Worm (Caenorhabditis elegans) whole organism, late embryonic: Measurements from ENCODE around the gene K09E4.4.

Experiments
- C08G9.2 ChIP-seq: sonication (generic microtip); optimal IDR thresholded peaks from 2 replicates; lab custom pipeline; 2016; ENCODE audit warnings: mild to moderate bottlenecking, missing genetic modification characterization, moderate library complexity, missing compliant biosample characterization
- F13H6.1 ChIP-seq: sonication (generic microtip); optimal IDR thresholded peaks from 2 replicates; lab custom pipeline; 2016; ENCODE audit warnings: missing genetic modification characterization, missing compliant biosample characterization
- K09A11.1 ChIP-seq: sonication (generic microtip); optimal IDR thresholded peaks from 2 replicates; lab custom pipeline; 2017; ENCODE audit warnings: antibody characterized with exemption, mild to moderate bottlenecking, missing genetic modification characterization, missing compliant biosample characterization; ENCODE audit not compliant: insufficient read depth
- T23F11.4 ChIP-seq: fragments of 200-800 bp; sonication (Bioruptor generic); optimal IDR thresholded peaks from 2 replicates; lab custom pipeline; 2018; ENCODE audit warnings: mild to moderate bottlenecking, missing genetic modification characterization, missing compliant biosample characterization
- Y22D7AL.16 ChIP-seq: sonication (generic microtip); optimal IDR thresholded peaks from 2 replicates; lab custom pipeline; 2016; ENCODE audit warnings: missing genetic modification characterization, missing compliant biosample characterization
- ahr-1 ChIP-seq: sonication (generic microtip); optimal IDR thresholded peaks from 2 replicates; lab custom pipeline; 2016; ENCODE audit warnings: missing genetic modification characterization, missing compliant biosample characterization
- ceh-14 ChIP-seq: sonication (generic microtip); optimal IDR thresholded peaks from 2 replicates; lab custom pipeline; 2016; ENCODE audit warnings: missing genotype, missing genetic modification characterization, missing compliant biosample characterization
- ceh-18 ChIP-seq: sonication (generic microtip); optimal IDR thresholded peaks from 2 replicates; lab custom pipeline; 2016; ENCODE audit warnings: missing genetic modification characterization, missing compliant biosample characterization
- ceh-19 ChIP-seq: fragments of 200-800 bp; sonication (Bioruptor generic); optimal IDR thresholded peaks from 2 replicates; lab custom pipeline; 2018; ENCODE audit warnings: mild to moderate bottlenecking, missing genetic modification characterization, missing compliant biosample characterization
- ceh-2 ChIP-seq: sonication (generic microtip); optimal IDR thresholded peaks from 2 replicates; lab custom pipeline; 2016; ENCODE audit warnings: missing genotype, missing genetic modification characterization, missing compliant biosample characterization
- ceh-24 ChIP-seq: sonication (generic microtip); optimal IDR thresholded peaks from 2 replicates; lab custom pipeline; 2016; ENCODE audit warnings: mild to moderate bottlenecking, missing genetic modification characterization, missing compliant biosample characterization
- ceh-30 ChIP-seq: fragments of 150-350 bp; optimal IDR thresholded peaks from 2 replicates; lab custom pipeline; 2014; ENCODE audit warnings: missing biosample characterization, missing genetic modification characterization
- ceh-31 ChIP-seq: sonication (generic microtip); optimal IDR thresholded peaks from 2 replicates; lab custom pipeline; 2016; ENCODE audit warnings: missing genetic modification characterization, missing compliant biosample characterization
- ceh-34 ChIP-seq: sonication (generic microtip); optimal IDR thresholded peaks from 2 replicates; lab custom pipeline; 2016; ENCODE audit warnings: mild to moderate bottlenecking, missing genetic modification characterization, missing compliant biosample characterization
- ceh-6 ChIP-seq: fragments of 200-800 bp; sonication (Bioruptor generic); optimal IDR thresholded peaks from 2 replicates; lab custom pipeline; 2018; ENCODE audit warnings: mild to moderate bottlenecking, missing genetic modification characterization, missing compliant biosample characterization
- ceh-9 ChIP-seq: sonication (generic microtip); optimal IDR thresholded peaks from 2 replicates; lab custom pipeline; 2016; ENCODE audit warnings: mild to moderate bottlenecking, missing genetic modification characterization, inconsistent platforms, missing compliant biosample characterization
- che-1 ChIP-seq: sonication (generic microtip); optimal IDR thresholded peaks from 2 replicates; lab custom pipeline; 2016; ENCODE audit warnings: mild to moderate bottlenecking, missing genetic modification characterization, missing compliant biosample characterization
- dmd-4 ChIP-seq: sonication (generic microtip); optimal IDR thresholded peaks from 2 replicates; lab custom pipeline; 2016; ENCODE audit warnings: borderline replicate concordance, missing genetic modification characterization, missing compliant biosample characterization
- elt-2 ChIP-seq: sonication (generic microtip); optimal IDR thresholded peaks from 2 replicates; lab custom pipeline; 2016; ENCODE audit warnings: missing genetic modification reagents, missing genetic modification characterization, missing compliant biosample characterization
- eyg-1 ChIP-seq: sonication (generic microtip); optimal IDR thresholded peaks from 2 replicates; lab custom pipeline; 2016; ENCODE audit warnings: missing genotype, missing genetic modification characterization, missing compliant biosample characterization
- fkh-6 ChIP-seq: sonication (generic microtip); optimal IDR thresholded peaks from 2 replicates; lab custom pipeline; 2016; ENCODE audit warnings: missing genetic modification characterization, missing compliant biosample characterization
- hlh-13 ChIP-seq: fragments of 200-800 bp; sonication (Bioruptor generic); optimal IDR thresholded peaks from 2 replicates; lab custom pipeline; 2018; ENCODE audit warnings: mild to moderate bottlenecking, missing genetic modification characterization, missing compliant biosample characterization
- hlh-15 ChIP-seq: sonication (generic microtip); optimal IDR thresholded peaks from 2 replicates; lab custom pipeline; 2016; ENCODE audit warnings: missing genetic modification characterization, missing compliant biosample characterization
- hlh-30 ChIP-seq: sonication (generic microtip); optimal IDR thresholded peaks from 2 replicates; lab custom pipeline; 2017; ENCODE audit warnings: antibody characterized with exemption, missing genetic modification characterization, missing compliant biosample characterization; ENCODE audit not compliant: insufficient read depth
- hlh-6 ChIP-seq: sonication (generic microtip); optimal IDR thresholded peaks from 2 replicates; lab custom pipeline; 2016; ENCODE audit warnings: missing genotype, missing genetic modification characterization, missing compliant biosample characterization
- lim-6 ChIP-seq: sonication (generic microtip); optimal IDR thresholded peaks from 2 replicates; lab custom pipeline; 2016; ENCODE audit warnings: missing genetic modification characterization, missing compliant biosample characterization
- madf-2 ChIP-seq: sonication (generic microtip); optimal IDR thresholded peaks from 2 replicates; lab custom pipeline; 2017; ENCODE audit warnings: missing genetic modification characterization, missing compliant biosample characterization
- mec-3 ChIP-seq: sonication (generic microtip); optimal IDR thresholded peaks from 2 replicates; lab custom pipeline; 2016; ENCODE audit warnings: borderline replicate concordance, missing genetic modification characterization, missing compliant biosample characterization
- nfya-1 ChIP-seq: sonication (generic microtip); optimal IDR thresholded peaks from 2 replicates; lab custom pipeline; 2017; ENCODE audit warnings: missing genetic modification characterization, mild to moderate bottlenecking, missing compliant biosample characterization, antibody characterized with exemption, moderate library complexity
- nhr-232 ChIP-seq: sonication (generic microtip); optimal IDR thresholded peaks from 2 replicates; lab custom pipeline; 2016; ENCODE audit warnings: missing genetic modification characterization, missing compliant biosample characterization
- npax-4 ChIP-seq: sonication (generic microtip); optimal IDR thresholded peaks from 2 replicates; lab custom pipeline; 2016; ENCODE audit warnings: missing genetic modification characterization, missing compliant biosample characterization
- pag-3 ChIP-seq: sonication (generic microtip); optimal IDR thresholded peaks from 2 replicates; lab custom pipeline; 2016; ENCODE audit warnings: missing compliant biosample characterization, missing genetic modification characterization, borderline replicate concordance
- pat-9 ChIP-seq: fragments of 200-800 bp; sonication (Bioruptor generic); optimal IDR thresholded peaks from 2 replicates; lab custom pipeline; 2018; ENCODE audit warnings: mild to moderate bottlenecking, missing genetic modification characterization, moderate library complexity, missing compliant biosample characterization
- pha-2 ChIP-seq: sonication (generic microtip); optimal IDR thresholded peaks from 2 replicates; lab custom pipeline; 2017; ENCODE audit warnings: mild to moderate bottlenecking, missing genetic modification characterization, missing compliant biosample characterization
- pha-4 ChIP-seq: fragments of 150-350 bp; optimal IDR thresholded peaks from 2 replicates; lab custom pipeline; 2018; ENCODE audit warnings: missing biosample characterization, missing genetic modification reagents, missing genetic modification characterization
- pros-1 ChIP-seq: fragments of 150-350 bp; optimal IDR thresholded peaks from 2 replicates; lab custom pipeline; 2014; ENCODE audit warnings: missing biosample characterization, missing genetic modification reagents, missing genetic modification characterization
- sox-2 ChIP-seq: fragments of 200-800 bp; sonication (Bioruptor generic); IDR thresholded peaks from 2 replicates; pipeline ENCODE4 v1.3.6; 2022; ENCODE audit warnings: missing genetic modification reagents, missing genetic modification characterization, missing compliant biosample characterization
- tbx-2 ChIP-seq: sonication (generic microtip); optimal IDR thresholded peaks from 2 replicates; lab custom pipeline; 2016; ENCODE audit warnings: missing genetic modification characterization, missing compliant biosample characterization
- unc-42 ChIP-seq: sonication (generic microtip); optimal IDR thresholded peaks from 2 replicates; lab custom pipeline; 2016; ENCODE audit warnings: missing genotype, missing genetic modification characterization, missing compliant biosample characterization
- zip-5 ChIP-seq: sonication (generic microtip); optimal IDR thresholded peaks from 2 replicates; lab custom pipeline; 2016; ENCODE audit warnings: missing genetic modification characterization, missing compliant biosample characterization

The K09E4.4 gene

DNA sequence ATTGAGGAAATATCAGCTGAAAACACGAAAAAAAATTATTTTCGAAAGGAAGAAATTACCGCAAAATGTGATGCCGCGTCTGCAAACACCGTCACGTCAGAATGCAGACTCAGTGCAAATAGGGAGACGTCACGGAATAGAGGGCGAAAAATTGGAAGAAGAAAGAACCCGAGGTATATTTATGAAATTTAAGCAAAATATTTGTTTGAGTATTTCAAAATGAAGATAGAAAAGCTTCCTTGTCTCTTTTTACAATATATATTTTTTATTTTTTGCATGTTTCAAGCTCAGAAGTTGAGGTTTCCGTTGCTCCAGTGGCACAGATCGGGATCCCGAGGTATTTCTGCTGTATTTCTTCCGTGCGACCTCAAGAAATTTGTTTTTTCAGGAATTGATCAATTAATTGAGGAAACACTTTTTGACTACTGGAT is 21.9 kb upstream of the K09E4.4 start, which contains the start of gene W03H9.2 (continued):
- TF ChIP-seq mec-3 (tag; lab: Kevin White, UChicago) (peak; percentile 50), ceh-6 (GFP tag; lab: Kevin White, UChicago) (no peak), elt-2 (peak; percentile 92), ceh-31 (tag; lab: Kevin White, UChicago) (peak; percentile 98), hlh-13 (GFP tag; lab: Kevin White, UChicago) (no peak), zip-5 (tag; lab: Kevin White, UChicago) (peak; percentile 98), ceh-14 (peak; percentile 88), pat-9 (tag; lab: Kevin White, UChicago) (no peak), ahr-1 (tag; lab: Kevin White, UChicago) (peak; percentile 94), ceh-19 (GFP tag; lab: Kevin White, UChicago) (peak; percentile 51), T23F11.4 (GFP tag; lab: Kevin White, UChicago) (peak; percentile 33), tbx-2 (peak; percentile 97), che-1 (tag; lab: Kevin White, UChicago) (peak; percentile 67), eyg-1 (tag; lab: Kevin White, UChicago) (peak; percentile 29), fkh-6 (tag; lab: Kevin White, UChicago) (peak; percentile 75), ceh-34 (tag; lab: Kevin White, UChicago) (peak; percentile 87), hlh-6 (tag; lab: Kevin White, UChicago) (peak; percentile 38), hlh-15 (tag; lab: Kevin White, UChicago) (peak; percentile 83), hlh-30 (tag; lab: Kevin White, UChicago) (no peak), ceh-30 (tag; lab: Kevin White, UChicago) (no peak), ceh-9 (no peak), ceh-24 (tag; lab: Kevin White, UChicago) (peak; percentile 33), pha-4 (tag; lab: Kevin White, UChicago) (no peak), ceh-18 (tag; lab: Kevin White, UChicago) (peak; percentile 25), dmd-4 (tag; lab: Kevin White, UChicago) (peak; percentile 62)
- TF ChIP-seq, all 69 proteins: peak for 47

ce11 chrII:14142098-14142554 is 20.2 kb upstream of the K09E4.4 start, which contains the start of gene cacn-1:
Gene cacn-1 (minus strand): TSS chrII:14142148.
- TF ChIP-seq C08G9.2 (tag; lab: Kevin White, UChicago) (peak; percentile 41), ceh-2 (tag; lab: Kevin White, UChicago) (peak; percentile 52), nfya-1 (tag; lab: Kevin White, UChicago) (peak; percentile 29), ceh-31 (tag; lab: Kevin White, UChicago) (peak; percentile 72), ceh-14 (peak; percentile 4), tbx-2 (peak; percentile 53)

DNA sequence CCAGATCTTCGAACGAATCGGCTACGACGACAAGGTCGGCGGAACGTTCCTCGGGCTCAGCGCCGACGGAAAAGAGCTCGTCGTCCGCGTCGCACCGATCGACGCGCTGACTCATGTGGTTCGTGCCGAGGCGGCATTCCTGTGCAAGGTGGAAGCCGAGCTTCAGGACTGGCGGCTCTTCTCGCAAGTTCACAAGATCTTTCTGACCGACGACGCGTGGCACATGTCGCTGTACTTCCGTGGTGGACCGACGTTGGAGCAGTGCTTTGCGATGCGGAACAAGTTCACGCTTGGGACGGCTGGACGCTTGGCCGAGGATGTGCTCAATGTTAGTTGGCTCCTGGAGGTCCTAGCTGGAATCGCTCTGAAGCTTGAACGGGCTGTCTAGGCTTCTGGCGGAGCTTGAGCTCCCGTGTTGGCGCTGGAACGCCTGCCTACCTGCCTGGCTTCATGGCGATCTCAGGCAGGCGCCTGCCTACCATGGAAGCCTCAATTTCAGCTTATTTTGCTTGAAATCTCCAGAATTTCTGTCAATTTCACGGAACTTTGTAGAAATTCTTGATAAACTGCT is 17.0 kb upstream of the K09E4.4 start:
- no peak for TF ChIP-seq ceh-24 (tag; lab: Kevin White, UChicago)
- TF ChIP-seq hlh-30 (tag; lab: Kevin White, UChicago): no peak
- no peak for TF ChIP-seq sox-2
- no peak for TF ChIP-seq madf-2 (tag; lab: Kevin White, UChicago)
- TF ChIP-seq pha-2 (tag; lab: Kevin White, UChicago): no peak
- TF ChIP-seq K09A11.1: no peak
- no peak for TF ChIP-seq pros-1 (tag; lab: Kevin White, UChicago)
- TF ChIP-seq ceh-9: no peak
- TF ChIP-seq pag-3 (tag; lab: Kevin White, UChicago): no peak
- no peak for TF ChIP-seq unc-42
- no peak for TF ChIP-seq npax-4 (tag; lab: Kevin White, UChicago)
- no peak for TF ChIP-seq lim-6 (tag; lab: Kevin White, UChicago)
- no peak for TF ChIP-seq hlh-6 (tag; lab: Kevin White, UChicago)
- no peak for TF ChIP-seq Y22D7AL.16 (tag; lab: Kevin White, UChicago)
- no peak for TF ChIP-seq F13H6.1 (tag; lab: Kevin White, UChicago)
- no peak for TF ChIP-seq nhr-232
- TF ChIP-seq tbx-2: no peak
- TF ChIP-seq, all 69 proteins: peak for 0
